Worm (Caenorhabditis elegans) whole organism, L4/young adult: ENCODE data around the gene iff-2.

ENCODE experiments used
- W03F9.2 ChIP-seq: fragments of 150-350 bp; optimal IDR thresholded peaks from 2 replicates; lab custom pipeline; 2014; ENCODE audit warnings: missing biosample characterization, missing genetic modification characterization
- dao-5 ChIP-seq: sonication (generic microtip); optimal IDR thresholded peaks from 2 replicates; lab custom pipeline; 2016; ENCODE audit warnings: missing genotype, missing genetic modification characterization, moderate library complexity, missing compliant biosample characterization

- TF ChIP-seq dao-5 (tag; lab: Kevin White, UChicago) (no peak), W03F9.2 (tag; lab: Kevin White, UChicago) (no peak)
Observed at ce11 chrII:8554568-8554967, 6.6 kb downstream of the iff-2 start.
